Fruit fly (Drosophila melanogaster) whole organism, wandering third instar larva: Measurements from ENCODE around the gene CG32032.

Experiments
- Abd-B ChIP-seq: fragments of >200 bp; optimal IDR thresholded peaks from 2 replicates; lab custom pipeline; 2017; ENCODE audit warnings: missing biosample characterization, missing genetic modification characterization
- CG32264 ChIP-seq: fragments of 200-800 bp; sonication (Bioruptor generic); optimal IDR thresholded peaks from 2 replicates; lab custom pipeline; 2016; ENCODE audit warnings: missing biosample characterization, missing genetic modification characterization
- CrebA ChIP-seq: fragments of 200-800 bp; sonication (Bioruptor generic); optimal IDR thresholded peaks from 2 replicates; lab custom pipeline; 2016; ENCODE audit warnings: missing biosample characterization, mild to moderate bottlenecking, missing genetic modification characterization, borderline replicate concordance
- Dif ChIP-seq: fragments of 200-275, 200-300 bp; sonication (Bioruptor generic); optimal IDR thresholded peaks from 2 replicates; lab custom pipeline; 2018; ENCODE audit warnings: missing biosample characterization, missing genetic modification characterization; ENCODE audit not compliant: partially characterized antibody
- HLH106 ChIP-seq: fragments of 200-800 bp; optimal IDR thresholded peaks from 3 replicates; lab custom pipeline; 2019; ENCODE audit warnings: missing biosample characterization, mild to moderate bottlenecking, missing genetic modification characterization, moderate library complexity
- Hnf4 ChIP-seq: fragments of 200-800 bp; sonication (Bioruptor generic); optimal IDR thresholded peaks from 2 replicates; lab custom pipeline; 2016; ENCODE audit warnings: missing biosample characterization, mild to moderate bottlenecking, missing genetic modification characterization
- Hr78 ChIP-seq: fragments of >200 bp; optimal IDR thresholded peaks from 2 replicates; lab custom pipeline; 2017; ENCODE audit warnings: missing biosample characterization, missing genetic modification characterization
- Hr83 ChIP-seq: fragments of 200-300 bp; sonication (Bioruptor generic); optimal IDR thresholded peaks from 2 replicates; lab custom pipeline; 2016; ENCODE audit warnings: missing biosample characterization, mild to moderate bottlenecking, missing genetic modification characterization, moderate library complexity; ENCODE audit not compliant: poor library complexity, severe bottlenecking
- Mio ChIP-seq: sonication (Bioruptor generic); optimal IDR thresholded peaks from 2 replicates; lab custom pipeline; 2016; ENCODE audit warnings: missing biosample characterization, missing genetic modification characterization
- Myc ChIP-seq: fragments of >200 bp; optimal IDR thresholded peaks from 2 replicates; lab custom pipeline; 2017
- N ChIP-seq: fragments of >200 bp; optimal IDR thresholded peaks from 2 replicates; lab custom pipeline; 2018; ENCODE audit warnings: missing biosample characterization, missing external identifiers, missing genetic modification characterization
- Rel ChIP-seq, 2 experiments: fragments of 200-800 bp; sonication (Bioruptor generic) in 1 of 2; optimal IDR thresholded peaks; 2 replicates in 1 of 2; 3 replicates in 1 of 2; lab custom pipeline; 2016 to 2019; ENCODE audit warnings: mild to moderate bottlenecking in 2 of 2, missing biosample characterization in 2 of 2, missing genetic modification characterization in 2 of 2, moderate library complexity in 1 of 2
- Sp1 ChIP-seq: fragments of 200-800 bp; sonication (Bioruptor generic); optimal IDR thresholded peaks from 3 replicates; lab custom pipeline; 2019; ENCODE audit warnings: missing biosample characterization, mild to moderate bottlenecking, missing genetic modification characterization, moderate library complexity
- br ChIP-seq: fragments of 200-800 bp; sonication (Bioruptor generic); optimal IDR thresholded peaks from 2 replicates; lab custom pipeline; 2016; ENCODE audit warnings: missing biosample characterization, missing genetic modification characterization
- brk ChIP-seq: fragments of 200-800 bp; sonication (Bioruptor generic); optimal IDR thresholded peaks from 2 replicates; lab custom pipeline; 2016; ENCODE audit warnings: missing biosample characterization, mild to moderate bottlenecking, missing genetic modification characterization
- dl ChIP-seq, 2 experiments: fragments of 175-275, 200-275 bp in 1 of 2; fragments of 200-275 bp in 1 of 2; sonication (Bioruptor generic); optimal IDR thresholded peaks; lab custom pipeline; 2018; ENCODE audit warnings: mild to moderate bottlenecking in 2 of 2, missing biosample characterization in 2 of 2, missing genetic modification characterization in 2 of 2, moderate library complexity in 2 of 2; ENCODE audit not compliant: partially characterized antibody in 2 of 2, insufficient read depth in 1 of 2
- dmrt93B ChIP-seq: fragments of 200-800 bp; sonication (Bioruptor generic); optimal IDR thresholded peaks from 2 replicates; lab custom pipeline; 2018; ENCODE audit warnings: missing biosample characterization, mild to moderate bottlenecking, missing genetic modification characterization
- dsf ChIP-seq: sonication (Bioruptor generic); optimal IDR thresholded peaks from 2 replicates; lab custom pipeline; 2016; ENCODE audit warnings: missing biosample characterization, missing genetic modification characterization, borderline replicate concordance
- ey ChIP-seq: fragments of 200-800 bp; sonication (Bioruptor generic); optimal IDR thresholded peaks from 2 replicates; lab custom pipeline; 2016; ENCODE audit warnings: missing biosample characterization, missing genetic modification characterization
- foxo ChIP-seq, 2 experiments: fragments of 200-800 bp; sonication (Bioruptor generic); optimal IDR thresholded peaks; 2 replicates in 1 of 2; 3 replicates in 1 of 2; lab custom pipeline; 2016 to 2017; ENCODE audit warnings: missing biosample characterization in 2 of 2, missing genetic modification characterization in 2 of 2
- fru ChIP-seq: fragments of 200-800 bp; sonication (Bioruptor generic); optimal IDR thresholded peaks from 3 replicates; lab custom pipeline; 2016; ENCODE audit warnings: missing biosample characterization, mild to moderate bottlenecking, missing genetic modification characterization
- h ChIP-seq: fragments of 200-800 bp; sonication (Bioruptor generic); optimal IDR thresholded peaks from 3 replicates; lab custom pipeline; 2016; ENCODE audit warnings: missing biosample characterization, mild to moderate bottlenecking, missing genetic modification characterization
- pan ChIP-seq: fragments of >200 bp; optimal IDR thresholded peaks from 2 replicates; lab custom pipeline; 2017
- psq ChIP-seq: fragments of 200-800 bp; sonication (Bioruptor generic); optimal IDR thresholded peaks from 3 replicates; lab custom pipeline; 2017; ENCODE audit warnings: missing biosample characterization, mild to moderate bottlenecking, missing genetic modification characterization, moderate library complexity
- rgr ChIP-seq: fragments of 200-800 bp; sonication (Bioruptor generic); optimal IDR thresholded peaks from 3 replicates; lab custom pipeline; 2016; ENCODE audit warnings: missing biosample characterization, mild to moderate bottlenecking, missing genetic modification characterization
- sage ChIP-seq: fragments of 200-800 bp; sonication (Bioruptor generic); optimal IDR thresholded peaks from 2 replicates; lab custom pipeline; 2016; ENCODE audit warnings: missing biosample characterization, mild to moderate bottlenecking, missing genetic modification characterization
- sv ChIP-seq: fragments of 200-800 bp; sonication (Bioruptor generic); optimal IDR thresholded peaks from 3 replicates; lab custom pipeline; 2016; ENCODE audit warnings: missing biosample characterization, missing genetic modification characterization
- tai ChIP-seq: sonication (Bioruptor generic); optimal IDR thresholded peaks from 2 replicates; lab custom pipeline; 2016; ENCODE audit warnings: missing biosample characterization, missing genetic modification characterization
- usp ChIP-seq: fragments of >200 bp; optimal IDR thresholded peaks from 2 replicates; lab custom pipeline; 2017; ENCODE audit warnings: missing biosample characterization, missing genetic modification characterization

Gene CG32032

DNA sequence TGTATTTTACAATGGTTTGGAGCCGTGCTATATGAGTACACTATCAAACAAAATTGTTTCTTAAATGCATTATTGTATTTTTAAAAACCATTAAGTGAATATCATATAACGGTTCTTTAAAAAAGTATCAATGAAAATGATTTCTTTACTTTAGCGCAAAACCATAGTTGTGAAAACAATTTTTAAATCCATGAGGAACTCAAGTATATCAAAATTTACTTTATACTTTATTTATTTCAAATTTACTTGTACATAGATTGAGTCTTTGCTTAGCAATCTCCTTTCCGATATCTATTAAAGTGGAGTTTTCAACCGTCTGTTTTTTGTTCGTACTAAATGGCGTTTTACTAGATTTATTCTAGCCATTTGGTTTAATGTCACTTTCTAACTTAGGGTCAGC, 45.8 kb upstream of the CG32032 start, which contains the start of gene Argk2:
TSS of gene Argk2 (plus strand) at position 378 of the 400 bp plus-strand sequence.
- TF ChIP-seq Myc (lab: Kevin White, UChicago): peak; percentile 82
- no peak for TF ChIP-seq tai (GFP tag; lab: Kevin White, UChicago)
- peak; percentile 28 for TF ChIP-seq HLH106 (tag; lab: Kevin White, UChicago)

DNA sequence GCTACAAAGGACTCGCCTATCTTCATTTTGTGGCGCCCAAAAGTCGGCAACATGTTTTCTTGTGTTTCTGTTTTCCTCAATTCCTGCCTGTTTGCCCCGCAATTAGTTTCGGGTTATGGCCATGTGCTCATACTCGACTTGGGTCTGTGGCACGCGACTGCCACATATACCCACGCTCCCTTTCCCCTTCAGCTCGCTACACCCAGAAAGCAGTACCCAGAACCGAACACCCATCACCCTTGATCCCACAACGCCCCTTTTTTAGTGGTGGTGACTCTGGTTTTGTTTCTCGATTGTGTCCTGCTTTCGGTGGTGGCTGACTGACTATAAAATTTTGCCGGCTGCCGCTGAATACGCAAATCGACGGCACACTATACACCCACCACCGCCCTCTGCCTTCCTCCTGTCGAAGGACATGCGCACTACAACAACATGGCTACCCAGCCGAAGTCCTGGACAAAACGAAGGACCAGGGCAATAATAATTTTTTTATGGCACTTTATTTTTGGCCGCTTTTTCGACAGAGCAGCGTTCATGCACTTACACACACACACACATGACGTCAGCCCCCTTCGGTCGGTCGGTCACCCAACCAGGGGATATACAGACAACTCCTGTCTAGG, 42.3 kb upstream of the CG32032 start:
- no peak for TF ChIP-seq foxo (GFP tag; optimal IDR thresholded peaks at IDR 0.05; lab: Kevin White, UChicago)
- no peak for TF ChIP-seq fru (GFP tag; lab: Kevin White, UChicago)
- TF ChIP-seq usp (GFP tag; lab: Kevin White, UChicago): no peak
- TF ChIP-seq rgr (GFP tag; lab: Kevin White, UChicago): no peak
- no peak for TF ChIP-seq dsf (GFP tag; lab: Kevin White, UChicago)
- TF ChIP-seq brk (GFP tag; lab: Kevin White, UChicago): no peak
- no peak for TF ChIP-seq Abd-B (GFP tag; lab: Kevin White, UChicago)
- no peak for TF ChIP-seq Hr83 (GFP tag; lab: Kevin White, UChicago)
- TF ChIP-seq psq: no peak
- no peak for TF ChIP-seq ey
- TF ChIP-seq br (GFP tag; lab: Kevin White, UChicago): no peak
- TF ChIP-seq Myc (lab: Kevin White, UChicago): no peak

DNA sequence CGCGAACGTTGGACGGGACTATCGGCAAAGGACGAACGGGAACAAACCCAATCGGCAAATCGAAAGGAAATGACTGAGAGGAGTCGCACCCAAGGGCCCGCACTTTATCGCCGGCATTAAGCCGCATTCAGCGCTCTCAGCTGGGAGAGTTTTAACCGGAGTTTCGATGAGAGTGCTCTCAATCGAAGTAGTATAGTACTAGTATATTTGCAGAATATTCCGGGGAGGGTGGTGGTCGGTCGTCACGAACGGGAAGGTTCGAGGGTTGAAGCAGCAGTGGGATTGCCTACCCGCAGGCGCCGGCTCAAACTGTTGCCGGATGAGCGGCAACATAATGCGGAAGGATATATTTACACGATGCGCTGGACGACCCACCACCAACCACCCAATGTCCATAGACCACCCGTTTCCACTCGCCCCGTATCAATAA, 41.0 kb upstream of the CG32032 start:
- TF ChIP-seq Mio (GFP tag; lab: Kevin White, UChicago) (no peak), Hnf4 (GFP tag; lab: Kevin White, UChicago) (no peak), Abd-B (GFP tag; lab: Kevin White, UChicago) (no peak), Sp1 (GFP tag; lab: Kevin White, UChicago) (no peak), ey (no peak), dl (GFP tag; optimal IDR thresholded peaks at IDR 0.05; lab: Kevin White, UChicago; ENCODE audit: insufficient read depth in 1 of 2, partially characterized antibody in 2 of 2) (no peak), Dif (GFP tag; lab: Kevin White, UChicago) (no peak), sage (no peak), brk (GFP tag; lab: Kevin White, UChicago) (no peak), Rel (GFP tag; optimal IDR thresholded peaks at IDR 0.05; lab: Kevin White, UChicago) (no peak), Rel (tag; optimal IDR thresholded peaks at IDR 0.05; lab: Kevin White, UChicago) (no peak), h (no peak), N (GFP tag; lab: Kevin White, UChicago) (no peak), rgr (GFP tag; lab: Kevin White, UChicago) (no peak), CrebA (GFP tag; lab: Kevin White, UChicago) (no peak), Hr78 (GFP tag; lab: Kevin White, UChicago) (no peak), dmrt93B (GFP tag; lab: Kevin White, UChicago) (no peak), CG32264 (GFP tag; lab: Kevin White, UChicago) (no peak), psq (no peak)

dm6 chr3L:9052798-9053541, 39.9 kb upstream of the CG32032 start:
- TF ChIP-seq Hr83 (GFP tag; lab: Kevin White, UChicago) (no peak), foxo (GFP tag; optimal IDR thresholded peaks at IDR 0.05; lab: Kevin White, UChicago) (no peak), h (no peak), sv (GFP tag; lab: Kevin White, UChicago) (no peak), pan (lab: Kevin White, UChicago) (no peak), Sp1 (GFP tag; lab: Kevin White, UChicago) (no peak), Dif (GFP tag; lab: Kevin White, UChicago) (no peak), sage (no peak), Abd-B (GFP tag; lab: Kevin White, UChicago) (no peak), HLH106 (tag; lab: Kevin White, UChicago) (no peak), tai (GFP tag; lab: Kevin White, UChicago) (no peak), brk (GFP tag; lab: Kevin White, UChicago) (no peak), N (GFP tag; lab: Kevin White, UChicago) (no peak)
